Worm (Caenorhabditis elegans): ENCODE measurements around the gene tag-164.
"Not testable (repeated sequence)": the region's sequence is repeated elsewhere in the genome, so short reads cannot be mapped to it uniquely, and the experiment has no call there.

- not testable (repeated sequence) for TF ChIP-seq ama-1 (optimal IDR thresholded peaks at IDR 0.05); ceh-13 (GFP tag; optimal IDR thresholded peaks at IDR 0.05); tbx-37 (GFP tag; conservative IDR thresholded peaks at IDR 0.05); flt-1 (GFP tag; IDR thresholded peaks at IDR 0.05); pes-1 (GFP tag; IDR thresholded peaks at IDR 0.05); ceh-36 (tag; optimal IDR thresholded peaks at IDR 0.05); sea-1 (GFP tag; conservative IDR thresholded peaks at IDR 0.05); B0310.2 (tag; optimal IDR thresholded peaks at IDR 0.05); aly-1 (tag; optimal IDR thresholded peaks at IDR 0.05); scrt-1 (GFP tag; IDR thresholded peaks at IDR 0.05); tbx-11 (GFP tag; IDR thresholded peaks at IDR 0.05); tra-4 (tag; optimal IDR thresholded peaks at IDR 0.05); hmg-4 (GFP tag; optimal IDR thresholded peaks at IDR 0.05); hnd-1 (tag; optimal IDR thresholded peaks at IDR 0.05)
Measured at ce11 chrIII:13498899-13499298, 39.6 kb downstream of the tag-164 start, which contains the start of gene T28A8.6.

Measured in whole organism, early embryonic.